Fruit fly (Drosophila melanogaster) S2 (cell line): ENCODE measurements around the gene CG1309.

ENCODE experiments used
- CG8478 ChIP-seq: fragments of >200 bp; optimal IDR thresholded peaks from 2 replicates; lab custom pipeline; 2018
- CTCF ChIP-seq, 2 experiments: fragments of >200 bp; optimal IDR thresholded peaks; 2 replicates each; lab custom pipeline; 2018

dm6 chr3L:4310604-4311003, 51.4 kb downstream of the CG1309 start:
- TF ChIP-seq CTCF (optimal IDR thresholded peaks at IDR 0.05; lab: Kevin White, UChicago), result no peak
- no peak for TF ChIP-seq CG8478 (lab: Kevin White, UChicago)
